Fruit fly (Drosophila melanogaster): Measurements from ENCODE around the gene mrt.

Gene mrt

dm6 chr3R:27246264-27246663, 36.2 kb downstream of the mrt start:
- peak; percentile 83 for TF ChIP-seq CG9948 (tag; optimal IDR thresholded peaks at IDR 0.05)
- TF ChIP-seq fd96Ca (GFP tag; IDR thresholded peaks at IDR 0.05) = no peak
- no peak for TF ChIP-seq rn (GFP tag; IDR thresholded peaks at IDR 0.05)
- TF ChIP-seq CG14655 (GFP tag; optimal IDR thresholded peaks at IDR 0.05) = no peak
- peak; percentile 68 for TF ChIP-seq CG34367 (tag; optimal IDR thresholded peaks at IDR 0.05)
- TF ChIP-seq CG13204 (GFP tag; optimal IDR thresholded peaks at IDR 0.05) = peak; percentile 10
- TF ChIP-seq Snoo (tag; optimal IDR thresholded peaks at IDR 0.05) = no peak
- no peak for TF ChIP-seq EcR (GFP tag; optimal IDR thresholded peaks at IDR 0.05)
- peak; percentile 49 for TF ChIP-seq CG32121 (GFP tag; IDR thresholded peaks at IDR 0.05)
- no peak for TF ChIP-seq CG10348 (GFP tag; IDR thresholded peaks at IDR 0.05)
- peak; percentile 87 for TF ChIP-seq CG8159 (tag; optimal IDR thresholded peaks at IDR 0.05)
- TF ChIP-seq CG15710 (tag; optimal IDR thresholded peaks at IDR 0.05) = peak; percentile 80
- TF ChIP-seq CG17806 (tag; optimal IDR thresholded peaks at IDR 0.05) = peak; percentile 69
- no peak for TF ChIP-seq Pif1B (GFP tag; optimal IDR thresholded peaks at IDR 0.05)
- TF ChIP-seq D1 (tag; optimal IDR thresholded peaks at IDR 0.05) = no peak
- TF ChIP-seq CG12605 (GFP tag; IDR thresholded peaks at IDR 0.05) = peak; percentile 64
- peak; percentile 81 for TF ChIP-seq CG8301 (tag; optimal IDR thresholded peaks at IDR 0.05)
- peak; percentile 5 for TF ChIP-seq Pif1A (GFP tag; optimal IDR thresholded peaks at IDR 0.05)
- no peak for TF ChIP-seq gl (tag; optimal IDR thresholded peaks at IDR 0.05)
- peak; percentile 48; the same call in 1 of the 3 replicates for TF ChIP-seq CG4496 (GFP tag; IDR thresholded peaks at IDR 0.05)
- no peak for TF ChIP-seq Ets98B (GFP tag; IDR thresholded peaks at IDR 0.05)

dm6 chr3R:27245401-27245757, 37.1 kb downstream of the mrt start:
- TF ChIP-seq CG9948 (tag; optimal IDR thresholded peaks at IDR 0.05) = no peak
- 0 out of 2 replicates have a peak, but pooled peaks have one; percentile 25 for TF ChIP-seq CG32121 (GFP tag; IDR thresholded peaks at IDR 0.05)
- no peak for TF ChIP-seq Pif1A (GFP tag; optimal IDR thresholded peaks at IDR 0.05)

dm6 chr3R:27244742-27245400, 37.6 kb downstream of the mrt start, which contains the start of gene CG18766:
TSS of gene CG18766 (minus strand) at chr3R:27245249.
- TF ChIP-seq CG14655 (GFP tag; optimal IDR thresholded peaks at IDR 0.05) (no peak), gl (tag; optimal IDR thresholded peaks at IDR 0.05) (peak; percentile 26), Pif1B (GFP tag; optimal IDR thresholded peaks at IDR 0.05) (peak; percentile 41), EcR (GFP tag; optimal IDR thresholded peaks at IDR 0.05) (peak; percentile 54), CG34367 (tag; optimal IDR thresholded peaks at IDR 0.05) (no peak), CG13204 (GFP tag; optimal IDR thresholded peaks at IDR 0.05) (peak; percentile 82), D1 (tag; optimal IDR thresholded peaks at IDR 0.05) (no peak), rn (GFP tag; IDR thresholded peaks at IDR 0.05) (no peak), CG12605 (GFP tag; IDR thresholded peaks at IDR 0.05) (no peak), Ets98B (GFP tag; IDR thresholded peaks at IDR 0.05) (peak; percentile 24; the same call in 1 of the 2 replicates), fd96Ca (GFP tag; IDR thresholded peaks at IDR 0.05) (0 out of 3 replicates have a peak, but pooled peaks have one; percentile 17), Snoo (tag; optimal IDR thresholded peaks at IDR 0.05) (peak; percentile 26)

dm6 chr3R:27244412-27244741, 38.1 kb downstream of the mrt start:
- no peak for TF ChIP-seq CG8159 (tag; optimal IDR thresholded peaks at IDR 0.05)
- no peak; the same call in 2 of the 3 replicates for TF ChIP-seq fd96Ca (GFP tag; IDR thresholded peaks at IDR 0.05)
- no peak for TF ChIP-seq CG17806 (tag; optimal IDR thresholded peaks at IDR 0.05)
- TF ChIP-seq Snoo (tag; optimal IDR thresholded peaks at IDR 0.05) = no peak
- TF ChIP-seq CG15710 (tag; optimal IDR thresholded peaks at IDR 0.05) = no peak
- TF ChIP-seq CG14655 (GFP tag; optimal IDR thresholded peaks at IDR 0.05) = no peak
- no peak for TF ChIP-seq Pif1A (GFP tag; optimal IDR thresholded peaks at IDR 0.05)
- TF ChIP-seq CG34367 (tag; optimal IDR thresholded peaks at IDR 0.05) = no peak
- no peak for TF ChIP-seq EcR (GFP tag; optimal IDR thresholded peaks at IDR 0.05)
- TF ChIP-seq CG8301 (tag; optimal IDR thresholded peaks at IDR 0.05) = no peak
- TF ChIP-seq gl (tag; optimal IDR thresholded peaks at IDR 0.05) = no peak
- no peak for TF ChIP-seq CG4496 (GFP tag; IDR thresholded peaks at IDR 0.05)
- no peak for TF ChIP-seq CG32121 (GFP tag; IDR thresholded peaks at IDR 0.05)
- no peak for TF ChIP-seq Pif1B (GFP tag; optimal IDR thresholded peaks at IDR 0.05)
- no peak for TF ChIP-seq Ets98B (GFP tag; IDR thresholded peaks at IDR 0.05)
- TF ChIP-seq D1 (tag; optimal IDR thresholded peaks at IDR 0.05) = no peak

dm6 chr3R:27240967-27241366, 41.5 kb downstream of the mrt start, which contains the start of gene CG17991:
TSS of gene CG17991 (plus strand) at chr3R:27241267.
- TF ChIP-seq CG15710 (tag; optimal IDR thresholded peaks at IDR 0.05) (no peak), CG12605 (GFP tag; IDR thresholded peaks at IDR 0.05) (no peak), Pif1A (GFP tag; optimal IDR thresholded peaks at IDR 0.05) (no peak), CG4496 (GFP tag; IDR thresholded peaks at IDR 0.05) (no peak), Ets98B (GFP tag; IDR thresholded peaks at IDR 0.05) (no peak), Pif1B (GFP tag; optimal IDR thresholded peaks at IDR 0.05) (no peak), EcR (GFP tag; optimal IDR thresholded peaks at IDR 0.05) (no peak)

- TF ChIP-seq CG12605 (GFP tag; IDR thresholded peaks at IDR 0.05) (0 out of 2 replicates have a peak, but pooled peaks have one; percentile 6), CG4496 (GFP tag; IDR thresholded peaks at IDR 0.05) (0 out of 3 replicates have a peak, but pooled peaks have one; percentile 15), Snoo (tag; optimal IDR thresholded peaks at IDR 0.05) (no peak), CG15710 (tag; optimal IDR thresholded peaks at IDR 0.05) (no peak)
These were observed 43.8 kb downstream of the mrt start, which contains the start of the genes CG31064 and PolA2 for dm6 chr3R:27238438-27239301. TSS of gene CG31064 (minus strand) at chr3R:27239085. TSS of gene PolA2 (plus strand) at chr3R:27239163.

Measured in whole organism, pupa.